Fruit fly (Drosophila melanogaster) whole organism, pupa: Measurements from ENCODE around the gene CG12253.
A peak's percentile ranks its signal among the peaks of the same experiment; 100 is the strongest.

ENCODE experiments used
- CG10348 ChIP-seq: fragments of 200-800 bp; sonication (Bioruptor generic); IDR thresholded peaks from 2 replicates; pipeline ENCODE4 v1.3.6; 2022; ENCODE audit warnings: missing biosample characterization, missing genetic modification characterization
- CG12605 ChIP-seq: fragments of 200-800 bp; sonication (Bioruptor generic); IDR thresholded peaks from 2 replicates; pipeline ENCODE4 v1.3.6; 2022; ENCODE audit warnings: missing biosample characterization, missing genetic modification characterization
- CG13204 ChIP-seq: fragments of 200-800 bp; sonication (Bioruptor generic); optimal IDR thresholded peaks from 2 replicates; lab custom pipeline; 2018; ENCODE audit warnings: missing biosample characterization, mild to moderate bottlenecking, missing genetic modification characterization, moderate library complexity
- CG14655 ChIP-seq: fragments of 200-800 bp; sonication (Bioruptor generic); optimal IDR thresholded peaks from 3 replicates; lab custom pipeline; 2017; ENCODE audit warnings: mild to moderate bottlenecking, missing biosample characterization, missing genetic modification reagents, missing genetic modification characterization
- CG15710 ChIP-seq: fragments of 200-800 bp; sonication (Bioruptor generic); optimal IDR thresholded peaks from 2 replicates; lab custom pipeline; 2018; ENCODE audit warnings: missing biosample characterization, mild to moderate bottlenecking, missing genetic modification characterization, moderate library complexity
- CG17806 ChIP-seq: fragments of 200-800 bp; sonication (Bioruptor generic); optimal IDR thresholded peaks from 2 replicates; lab custom pipeline; 2018; ENCODE audit warnings: missing biosample characterization, mild to moderate bottlenecking, missing genetic modification characterization, moderate library complexity
- CG32121 ChIP-seq: fragments of 200-800 bp; sonication (Bioruptor generic); IDR thresholded peaks from 2 replicates; pipeline ENCODE4 v1.3.6; 2022; ENCODE audit warnings: missing biosample characterization, missing genetic modification characterization
- CG34367 ChIP-seq: fragments of 200-800 bp; sonication (Bioruptor generic); optimal IDR thresholded peaks from 2 replicates; lab custom pipeline; 2018; ENCODE audit warnings: missing biosample characterization, mild to moderate bottlenecking, missing genetic modification characterization
- CG4496 ChIP-seq: fragments of 200-800 bp; sonication (Bioruptor generic); IDR thresholded peaks from 3 replicates; pipeline ENCODE4 v1.3.6; 2022; ENCODE audit warnings: missing biosample characterization, missing genetic modification characterization
- CG8159 ChIP-seq: fragments of 200-800 bp; sonication (Bioruptor generic); optimal IDR thresholded peaks from 3 replicates; lab custom pipeline; 2018; ENCODE audit warnings: missing biosample characterization, mild to moderate bottlenecking, missing genetic modification characterization, moderate library complexity
- CG8301 ChIP-seq: fragments of 200-800 bp; sonication (Bioruptor generic); optimal IDR thresholded peaks from 2 replicates; lab custom pipeline; 2018; ENCODE audit warnings: missing biosample characterization, mild to moderate bottlenecking, missing genetic modification characterization
- CG9948 ChIP-seq: fragments of 200-800 bp; sonication (Bioruptor generic); optimal IDR thresholded peaks from 2 replicates; lab custom pipeline; 2018; ENCODE audit warnings: missing biosample characterization, mild to moderate bottlenecking, missing genetic modification characterization, moderate library complexity
- D1 ChIP-seq: fragments of 200-800 bp; sonication (Bioruptor generic); optimal IDR thresholded peaks from 2 replicates; lab custom pipeline; 2018; ENCODE audit warnings: missing biosample characterization, mild to moderate bottlenecking, missing genetic modification characterization, moderate library complexity
- EcR ChIP-seq: fragments of 200-800 bp; sonication (Bioruptor generic); optimal IDR thresholded peaks from 3 replicates; lab custom pipeline; 2019; ENCODE audit warnings: missing biosample characterization, missing genetic modification characterization, mild to moderate bottlenecking, moderate library complexity, missing genetic modification reagents
- Ets98B ChIP-seq: fragments of 200-800 bp; sonication (Bioruptor generic); IDR thresholded peaks from 2 replicates; pipeline ENCODE4 v1.3.6; 2022; ENCODE audit warnings: missing biosample characterization, missing genetic modification characterization
- Pif1A ChIP-seq: fragments of 200-800 bp; sonication (Bioruptor generic); optimal IDR thresholded peaks from 3 replicates; lab custom pipeline; 2016; ENCODE audit warnings: missing biosample characterization, missing genetic modification characterization
- Pif1B ChIP-seq: fragments of 200-800 bp; sonication (Bioruptor generic); optimal IDR thresholded peaks from 3 replicates; lab custom pipeline; 2016; ENCODE audit warnings: missing biosample characterization, missing genetic modification characterization
- Snoo ChIP-seq: fragments of 200-800 bp; sonication (Bioruptor generic); optimal IDR thresholded peaks from 3 replicates; lab custom pipeline; 2017; ENCODE audit warnings: missing biosample characterization, mild to moderate bottlenecking, missing genetic modification characterization, inconsistent platforms
- fd96Ca ChIP-seq: fragments of 200-800 bp; sonication (Bioruptor generic); IDR thresholded peaks from 3 replicates; pipeline ENCODE4 v1.3.6; 2022; ENCODE audit warnings: missing biosample characterization, missing genetic modification characterization
- gl ChIP-seq: fragments of 200-800 bp; sonication (Bioruptor generic); optimal IDR thresholded peaks from 2 replicates; lab custom pipeline; 2018; ENCODE audit warnings: missing biosample characterization, mild to moderate bottlenecking, missing genetic modification characterization
- rn ChIP-seq: fragments of 200-800 bp; sonication (Bioruptor generic); IDR thresholded peaks from 2 replicates; pipeline ENCODE4 v1.3.6; 2022; ENCODE audit warnings: missing biosample characterization, missing genetic modification characterization

Gene CG12253

DNA sequence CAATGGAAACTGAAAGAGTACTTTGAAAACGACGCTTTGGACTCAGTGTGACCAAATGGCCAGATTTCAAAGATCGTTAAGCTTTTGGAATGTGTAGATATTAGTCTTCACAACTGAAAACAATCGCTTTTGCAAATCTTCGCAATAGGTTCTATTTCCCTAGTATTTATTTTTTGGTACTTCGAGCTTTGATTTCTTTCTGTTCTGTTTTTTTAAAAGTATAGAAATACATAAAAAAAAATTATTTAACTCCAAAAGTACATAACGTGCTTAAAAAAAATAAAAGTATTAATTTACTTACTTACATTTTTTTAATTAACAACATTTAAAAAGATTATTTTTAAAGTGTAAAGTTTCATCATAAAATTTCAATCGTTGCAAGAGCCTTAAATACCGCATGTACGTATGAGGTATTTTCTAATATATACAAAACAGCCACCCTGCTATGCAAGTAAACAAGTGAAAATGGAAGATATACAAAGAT, at the start of gene CG12253, which contains the start of gene piwi:
TSS of gene CG12253 (plus strand) at position 437 of the 484 bp plus-strand sequence.
TSS of gene piwi (minus strand) at position 51 of the 484 bp plus-strand sequence.
- TF ChIP-seq Snoo (tag; lab: Kevin White, UChicago) (peak; percentile 55), CG8159 (tag; lab: Kevin White, UChicago) (no peak), CG32121 (no peak), CG10348 (no peak; the same call in 1 of the 2 replicates), Pif1B (GFP tag; lab: Kevin White, UChicago) (no peak), CG13204 (GFP tag; lab: Kevin White, UChicago) (no peak), Ets98B (GFP tag; lab: Robert Waterston, UW) (no peak), CG8301 (tag; lab: Kevin White, UChicago) (no peak), EcR (no peak), CG15710 (tag; lab: Kevin White, UChicago) (peak; percentile 85), CG14655 (GFP tag; lab: Kevin White, UChicago) (no peak), CG9948 (tag; lab: Kevin White, UChicago) (peak; percentile 74), Pif1A (no peak), CG12605 (no peak), rn (GFP tag; lab: Robert Waterston, UW) (no peak), CG4496 (no peak), D1 (tag; lab: Kevin White, UChicago) (no peak), gl (no peak), CG34367 (tag; lab: Kevin White, UChicago) (peak; percentile 70)
- TF ChIP-seq, all 21 proteins: peak for 4

DNA sequence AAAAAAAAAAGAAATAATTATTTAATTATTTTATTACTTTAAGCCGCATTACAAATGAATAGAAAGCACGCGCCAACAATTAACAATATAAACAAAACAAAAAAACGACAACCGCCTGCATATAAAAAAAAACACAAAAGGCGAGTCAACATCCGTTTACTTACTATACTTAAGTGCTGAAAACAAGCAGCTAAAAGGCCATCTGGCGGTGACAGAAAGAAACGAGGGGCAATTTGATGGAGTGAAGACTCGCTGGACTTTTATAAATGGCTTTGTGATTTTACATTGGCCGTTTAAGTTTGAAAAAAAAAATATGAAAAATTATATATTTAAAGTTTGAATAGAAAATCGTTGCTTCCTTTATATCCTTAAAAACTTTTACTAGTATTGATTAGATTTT, 47.4 kb upstream of the CG12253 start:
- TF ChIP-seq CG15710 (tag; lab: Kevin White, UChicago) (no peak), Pif1A (no peak), rn (GFP tag; lab: Robert Waterston, UW) (no peak), D1 (tag; lab: Kevin White, UChicago) (no peak), Pif1B (GFP tag; lab: Kevin White, UChicago) (no peak), CG8301 (tag; lab: Kevin White, UChicago) (no peak), CG32121 (no peak), Ets98B (GFP tag; lab: Robert Waterston, UW) (no peak)

DNA sequence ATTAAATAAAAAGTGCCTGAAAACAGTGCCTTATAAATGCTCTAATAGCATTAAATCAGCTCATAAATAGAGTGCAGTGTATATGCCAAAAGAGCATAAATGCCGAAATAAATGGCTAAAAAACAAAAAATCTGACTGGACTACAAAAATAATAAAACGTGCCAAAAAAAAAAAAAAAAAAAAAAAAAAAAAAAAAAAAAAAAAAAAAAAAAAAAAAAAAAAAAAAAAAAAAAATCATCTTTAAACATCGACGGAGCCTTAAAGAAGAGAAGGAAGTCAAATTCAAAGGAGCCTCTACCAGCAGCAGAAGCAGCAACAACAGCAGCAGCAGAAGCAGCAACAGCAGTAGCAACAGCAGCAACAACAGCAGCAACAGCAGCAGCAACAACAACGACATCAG, 39.8 kb upstream of the CG12253 start:
- peak; percentile 78 for TF ChIP-seq CG32121
- TF ChIP-seq CG4496: peak; percentile 54; the same call in 2 of the 3 replicates

DNA sequence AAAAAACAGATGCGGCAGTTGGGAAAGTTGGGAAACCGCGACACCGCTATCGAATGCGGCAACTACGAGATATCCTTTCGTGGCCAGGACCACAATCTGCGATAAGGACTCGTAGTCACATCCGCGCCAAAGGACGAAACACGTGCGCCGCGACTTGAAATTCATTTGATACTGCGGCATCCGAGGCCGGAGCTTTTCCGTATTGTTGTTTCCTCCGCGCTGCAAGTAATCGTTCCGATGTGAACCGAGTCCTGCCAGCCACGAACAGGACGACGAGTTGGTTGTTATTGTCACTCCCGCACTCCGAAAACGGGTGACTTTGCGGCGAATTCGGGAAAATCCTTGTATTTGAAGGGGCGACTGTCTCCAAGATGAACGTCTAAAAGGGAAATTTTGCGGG, 23.6 kb upstream of the CG12253 start, which contains the start of gene dpr2:
TSS of gene dpr2 (minus strand) at position 175 of the 400 bp plus-strand sequence.
- TF ChIP-seq D1 (tag; lab: Kevin White, UChicago) (no peak), Pif1B (GFP tag; lab: Kevin White, UChicago) (no peak), Ets98B (GFP tag; lab: Robert Waterston, UW) (no peak), CG17806 (no peak), Pif1A (no peak), CG13204 (GFP tag; lab: Kevin White, UChicago) (no peak), CG8301 (tag; lab: Kevin White, UChicago) (no peak), CG12605 (no peak), CG9948 (tag; lab: Kevin White, UChicago) (no peak), CG34367 (tag; lab: Kevin White, UChicago) (no peak), Snoo (tag; lab: Kevin White, UChicago) (no peak), CG4496 (no peak), CG15710 (tag; lab: Kevin White, UChicago) (no peak), fd96Ca (GFP tag; lab: Robert Waterston, UW) (no peak), CG32121 (no peak), CG14655 (GFP tag; lab: Kevin White, UChicago) (no peak), CG8159 (tag; lab: Kevin White, UChicago) (no peak)

DNA sequence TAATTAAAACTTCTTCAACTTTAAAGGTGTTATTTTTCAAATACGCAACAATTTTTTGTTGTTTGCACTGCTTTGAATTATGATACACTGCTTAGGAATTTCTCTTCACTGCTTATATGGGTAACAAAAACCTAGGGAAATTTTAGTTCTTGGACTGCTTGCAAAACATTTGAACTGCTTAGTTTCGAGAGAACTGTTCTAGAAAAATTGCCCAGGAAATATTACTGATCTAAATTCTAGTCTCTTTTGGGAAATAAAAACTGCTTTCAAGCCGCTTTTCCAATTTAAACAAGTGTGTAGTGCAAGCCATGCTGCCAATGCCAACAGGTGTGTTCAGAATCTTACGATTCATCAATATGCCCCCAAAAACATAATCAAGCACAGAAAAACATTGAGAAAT, 23.1 kb upstream of the CG12253 start:
- TF ChIP-seq CG12605 (peak; percentile 66), CG9948 (tag; lab: Kevin White, UChicago) (no peak)

DNA sequence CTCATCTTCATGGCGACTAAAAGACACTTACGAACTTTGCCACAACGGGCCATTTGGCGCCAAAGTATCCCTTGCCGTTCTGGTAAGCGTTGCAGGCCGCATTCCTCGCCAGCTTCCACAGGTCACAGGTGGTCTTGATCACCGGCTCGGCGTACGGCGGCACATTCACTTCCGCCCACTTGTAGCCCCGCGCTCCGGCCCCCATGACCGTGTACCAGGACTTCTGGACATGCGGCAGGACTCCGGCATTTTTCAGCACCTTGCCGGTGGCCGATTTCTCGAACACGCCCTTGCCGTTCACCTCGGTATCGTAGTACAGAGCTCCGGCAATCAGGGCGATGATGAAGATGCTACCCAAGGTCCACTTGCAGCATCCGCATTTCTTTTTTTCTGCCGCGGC, 21.6 kb upstream of the CG12253 start:
- TF ChIP-seq Pif1B (GFP tag; lab: Kevin White, UChicago) (no peak), CG17806 (no peak), Snoo (tag; lab: Kevin White, UChicago) (no peak), CG32121 (no peak)
- TF ChIP-seq, all 21 proteins: peak for 0

DNA sequence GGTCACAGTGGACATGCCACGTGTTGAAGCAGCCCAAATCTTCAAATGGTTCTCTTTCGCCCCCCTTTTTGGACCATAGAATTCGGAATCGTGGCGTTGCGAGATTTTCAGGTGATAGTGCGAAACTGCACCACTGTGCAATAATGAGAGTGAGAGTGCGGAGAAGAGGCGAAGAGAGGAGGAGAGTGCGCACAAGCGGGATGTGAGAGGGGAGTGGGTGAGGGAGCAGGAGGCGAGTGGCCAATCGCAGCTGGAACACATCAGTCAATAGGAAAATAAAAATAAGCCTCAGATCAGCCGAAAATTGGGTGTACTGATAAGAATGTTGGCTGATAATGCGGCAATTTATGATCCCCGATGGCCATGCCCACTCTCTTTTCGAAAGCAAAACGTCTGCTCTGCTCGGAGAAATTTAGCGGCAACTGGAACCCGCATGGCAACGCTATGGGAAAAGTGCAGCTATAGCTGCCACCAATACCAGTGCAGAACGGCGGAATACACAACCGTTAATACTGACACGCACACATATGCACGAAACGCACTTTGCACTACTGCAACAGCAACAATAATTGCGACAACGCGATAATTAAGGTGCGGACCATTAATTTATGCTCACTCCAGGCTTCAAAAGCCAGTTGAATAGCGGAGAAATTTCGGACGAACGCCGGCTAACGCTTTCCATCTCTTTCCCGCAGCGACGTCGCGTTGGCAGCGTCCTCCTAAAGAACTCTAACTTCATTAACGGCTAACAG, 20.2 kb upstream of the CG12253 start:
- TF ChIP-seq CG15710 (tag; lab: Kevin White, UChicago): peak; percentile 18
- TF ChIP-seq gl: peak; percentile 79
- peak; percentile 28 for TF ChIP-seq Pif1B (GFP tag; lab: Kevin White, UChicago)
- peak; percentile 38; the same call in 1 of the 2 replicates for TF ChIP-seq CG12605
- TF ChIP-seq Pif1A: no peak
- no peak for TF ChIP-seq CG13204 (GFP tag; lab: Kevin White, UChicago)
- peak; percentile 61 for TF ChIP-seq Ets98B (GFP tag; lab: Robert Waterston, UW)
- peak; percentile 52 for TF ChIP-seq CG8301 (tag; lab: Kevin White, UChicago)
- no peak for TF ChIP-seq CG10348
- no peak for TF ChIP-seq CG17806
- TF ChIP-seq rn (GFP tag; lab: Robert Waterston, UW): no peak
- peak; percentile 58 for TF ChIP-seq CG4496
- no peak for TF ChIP-seq CG9948 (tag; lab: Kevin White, UChicago)
- no peak for TF ChIP-seq D1 (tag; lab: Kevin White, UChicago)
- peak; percentile 38; the same call in 1 of the 2 replicates for TF ChIP-seq CG32121
- peak; percentile 52 for TF ChIP-seq EcR
- no peak for TF ChIP-seq CG14655 (GFP tag; lab: Kevin White, UChicago)
- peak; percentile 33 for TF ChIP-seq CG8159 (tag; lab: Kevin White, UChicago)
- peak; percentile 7 for TF ChIP-seq Snoo (tag; lab: Kevin White, UChicago)
- no peak for TF ChIP-seq CG34367 (tag; lab: Kevin White, UChicago)
- 0 out of 3 replicates have a peak, but pooled peaks have one; percentile 22 for TF ChIP-seq fd96Ca (GFP tag; lab: Robert Waterston, UW)
